Worm (Caenorhabditis elegans) whole organism, L4/young adult: ENCODE results near the gene Y55F3C.9.

ENCODE experiments used
- W03F9.2 ChIP-seq: fragments of 150-350 bp; optimal IDR thresholded peaks from 2 replicates; lab custom pipeline; 2014; ENCODE audit warnings: missing biosample characterization, missing genetic modification characterization
- dao-5 ChIP-seq: sonication (generic microtip); optimal IDR thresholded peaks from 2 replicates; lab custom pipeline; 2016; ENCODE audit warnings: missing genotype, missing genetic modification characterization, moderate library complexity, missing compliant biosample characterization
- him-1 ChIP-seq: sonication (generic microtip); optimal IDR thresholded peaks from 2 replicates; lab custom pipeline; 2016; ENCODE audit warnings: missing genotype, missing genetic modification reagents, missing genetic modification characterization, missing compliant biosample characterization

DNA sequence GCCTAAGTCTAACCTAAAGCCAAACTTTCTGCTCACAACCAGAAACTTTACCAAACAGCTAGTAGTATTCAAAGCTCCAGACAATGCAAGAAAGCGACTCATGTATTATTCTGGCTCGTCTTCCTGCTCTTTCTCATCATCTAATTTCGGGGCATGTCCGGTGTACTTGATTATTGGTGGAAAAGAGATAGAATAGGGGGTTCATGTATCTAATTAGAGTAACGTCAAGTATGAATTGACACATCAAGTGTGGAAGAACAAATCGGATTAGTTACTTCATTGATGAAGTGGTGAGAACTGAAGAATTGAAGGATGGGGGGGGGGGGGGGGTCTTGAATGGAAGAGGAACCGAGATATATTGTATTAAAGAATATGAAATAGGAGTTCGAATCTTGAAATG is 12.6 kb downstream of the Y55F3C.9 start:
- TF ChIP-seq him-1 (no peak), W03F9.2 (tag; lab: Kevin White, UChicago) (no peak), dao-5 (no peak)
